Fruit fly (Drosophila melanogaster) whole organism: Measurements from ENCODE around the gene CG9902.
A peak's percentile ranks its signal among the peaks of the same experiment; 100 is the strongest.

Experiments
- CG8478 ChIP-seq: fragments of >200 bp; optimal IDR thresholded peaks from 2 replicates; lab custom pipeline; 2018; ENCODE audit warnings: inconsistent platforms
- Dll ChIP-seq: fragments of >200 bp; optimal IDR thresholded peaks from 2 replicates; lab custom pipeline; 2017
- EcR ChIP-seq, 2 experiments: fragments of >200 bp; optimal IDR thresholded peaks; 2 replicates each; lab custom pipeline; 2017; ENCODE audit warnings: missing biosample characterization in 2 of 2, missing genetic modification characterization in 2 of 2, missing genetic modification reagents in 2 of 2
- pan ChIP-seq: fragments of >200 bp; optimal IDR thresholded peaks from 2 replicates; lab custom pipeline; 2017
- psq ChIP-seq: fragments of >200 bp; optimal IDR thresholded peaks from 2 replicates; lab custom pipeline; 2017
- usp ChIP-seq: fragments of >200 bp; optimal IDR thresholded peaks from 2 replicates; lab custom pipeline; 2017; ENCODE audit warnings: missing biosample characterization, missing genetic modification characterization, mixed read lengths

CG9902 gene

DNA sequence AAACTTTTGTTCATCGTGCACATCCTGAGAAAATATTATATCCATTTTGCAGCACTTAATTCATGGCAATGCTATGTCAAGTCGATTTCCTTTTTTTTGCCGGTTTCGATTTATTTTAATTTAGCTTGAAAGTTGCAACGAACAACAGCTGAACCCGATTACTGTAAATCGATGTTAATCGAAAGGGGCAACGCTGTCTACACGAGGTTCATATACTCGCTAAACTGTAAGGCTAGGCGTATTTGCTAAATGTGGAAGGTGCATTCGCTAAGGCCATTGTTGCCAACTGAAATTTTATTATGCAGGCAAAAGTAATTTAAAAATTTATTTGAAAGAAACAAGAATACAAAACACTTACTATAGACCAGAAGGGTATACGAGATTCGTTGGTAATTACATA lies at the start of gene CG9902:
Gene CG9902 (minus strand): TSS at position 131 of the 400 bp plus-strand sequence.
- TF ChIP-seq pan (lab: Kevin White, UChicago) (no peak), psq (lab: Kevin White, UChicago) (no peak)

DNA sequence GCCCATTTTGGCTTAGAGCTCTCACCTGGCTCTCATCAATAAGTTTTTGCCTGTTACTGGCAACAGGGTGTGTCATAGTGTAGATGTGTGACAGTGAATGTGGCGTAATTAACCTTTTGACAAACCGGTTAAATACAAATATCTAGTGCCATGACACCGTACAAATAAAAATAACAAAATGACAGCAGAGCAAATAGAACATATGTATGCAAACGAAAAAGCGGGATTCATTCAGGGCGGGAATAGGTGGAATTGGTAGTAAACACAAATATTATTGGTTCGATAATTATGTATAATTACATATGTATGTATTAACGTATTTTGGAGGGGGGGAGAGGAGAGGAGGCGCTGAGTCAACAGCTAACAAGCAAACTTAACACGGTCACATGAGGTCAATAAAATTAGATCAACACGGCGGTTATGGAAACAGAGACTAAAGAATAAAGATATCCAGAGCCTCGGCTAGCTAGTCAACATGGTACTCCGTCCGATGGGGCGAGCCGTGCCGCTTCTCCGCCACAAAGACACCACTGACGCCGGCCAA lies 49.0 kb upstream of the CG9902 start:
- TF ChIP-seq CG8478 (lab: Kevin White, UChicago), result no peak
- no peak for TF ChIP-seq EcR (GFP tag; optimal IDR thresholded peaks at IDR 0.05; lab: Kevin White, UChicago)
- no peak for TF ChIP-seq psq (lab: Kevin White, UChicago)
- no peak for TF ChIP-seq Dll (lab: Kevin White, UChicago)
- TF ChIP-seq usp (GFP tag; lab: Kevin White, UChicago), result no peak
- TF ChIP-seq pan (lab: Kevin White, UChicago), result no peak

DNA sequence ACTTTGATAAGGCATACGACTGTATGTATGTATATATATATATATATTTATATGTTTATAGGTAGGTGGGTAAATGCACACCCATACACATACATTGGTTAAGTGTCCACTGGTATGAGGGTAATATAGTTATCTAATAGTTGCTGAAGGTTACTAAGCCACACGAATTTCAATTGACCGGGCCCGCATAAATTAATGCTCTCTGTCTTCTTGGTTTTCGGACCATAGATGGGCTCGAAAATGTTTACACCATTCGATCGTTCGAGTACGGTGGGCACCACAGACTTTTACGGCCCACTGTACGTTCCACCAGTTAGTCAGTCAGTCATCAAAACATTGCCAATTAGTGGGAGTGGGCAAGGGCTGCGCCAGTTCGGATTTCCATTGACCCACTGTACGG lies 48.1 kb upstream of the CG9902 start:
- TF ChIP-seq psq (lab: Kevin White, UChicago) (no peak), CG8478 (lab: Kevin White, UChicago) (no peak), pan (lab: Kevin White, UChicago) (no peak), Dll (lab: Kevin White, UChicago) (no peak), EcR (GFP tag; optimal IDR thresholded peaks at IDR 0.05; lab: Kevin White, UChicago) (no peak)

DNA sequence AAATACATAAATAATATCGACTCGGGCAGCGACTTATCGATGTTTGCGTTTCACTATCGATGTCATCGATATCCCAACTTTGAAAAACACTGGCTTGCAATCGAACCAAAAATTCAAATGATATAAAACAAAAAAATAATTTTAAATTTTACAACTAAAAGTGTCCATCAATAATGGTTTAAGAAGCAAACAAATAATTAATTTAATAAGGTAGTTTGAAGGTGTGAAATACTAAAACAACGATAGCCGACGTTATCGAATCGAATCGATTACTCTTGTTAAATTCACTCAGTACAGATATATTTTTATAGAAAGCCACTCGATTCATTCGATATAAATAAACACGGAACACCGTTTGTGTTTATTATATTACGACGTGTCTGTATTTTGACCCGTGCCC lies 46.1 kb upstream of the CG9902 start, which contains the start of the genes SMC3 and Ubc7:
Gene SMC3 (minus strand): TSS at position 22 of the 400 bp plus-strand sequence.
Gene Ubc7 (plus strand): TSS at position 260 of the 400 bp plus-strand sequence.
- no peak for TF ChIP-seq CG8478 (lab: Kevin White, UChicago)
- TF ChIP-seq EcR (GFP tag; optimal IDR thresholded peaks at IDR 0.05; lab: Kevin White, UChicago), result no peak
- TF ChIP-seq Dll (lab: Kevin White, UChicago), result no peak
- TF ChIP-seq psq (lab: Kevin White, UChicago), result no peak
- TF ChIP-seq usp (GFP tag; lab: Kevin White, UChicago), result no peak
- no peak for TF ChIP-seq pan (lab: Kevin White, UChicago)

DNA sequence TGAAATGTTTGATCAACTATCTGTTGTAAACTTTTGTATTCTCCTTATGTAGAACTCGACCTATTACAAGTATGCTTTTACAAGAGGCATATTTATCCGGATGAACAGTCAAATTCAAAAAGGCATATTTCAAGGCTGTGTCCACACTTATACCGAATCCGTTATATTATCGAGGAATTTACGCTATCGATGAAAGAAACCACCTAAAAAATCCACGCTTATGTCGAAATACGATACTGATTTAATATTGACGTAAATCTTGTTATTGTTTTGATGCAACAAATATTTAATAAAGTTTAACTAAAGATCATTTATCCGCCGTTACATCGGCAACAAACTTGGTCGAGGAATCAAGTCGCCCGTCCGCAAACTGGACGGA lies 40.3 kb upstream of the CG9902 start, which contains the start of gene CG13014:
Gene CG13014 (plus strand): TSS at position 206 of the 379 bp plus-strand sequence.
- TF ChIP-seq EcR (GFP tag; optimal IDR thresholded peaks at IDR 0.05; lab: Kevin White, UChicago), result no peak
- TF ChIP-seq usp (GFP tag; lab: Kevin White, UChicago), result no peak

DNA sequence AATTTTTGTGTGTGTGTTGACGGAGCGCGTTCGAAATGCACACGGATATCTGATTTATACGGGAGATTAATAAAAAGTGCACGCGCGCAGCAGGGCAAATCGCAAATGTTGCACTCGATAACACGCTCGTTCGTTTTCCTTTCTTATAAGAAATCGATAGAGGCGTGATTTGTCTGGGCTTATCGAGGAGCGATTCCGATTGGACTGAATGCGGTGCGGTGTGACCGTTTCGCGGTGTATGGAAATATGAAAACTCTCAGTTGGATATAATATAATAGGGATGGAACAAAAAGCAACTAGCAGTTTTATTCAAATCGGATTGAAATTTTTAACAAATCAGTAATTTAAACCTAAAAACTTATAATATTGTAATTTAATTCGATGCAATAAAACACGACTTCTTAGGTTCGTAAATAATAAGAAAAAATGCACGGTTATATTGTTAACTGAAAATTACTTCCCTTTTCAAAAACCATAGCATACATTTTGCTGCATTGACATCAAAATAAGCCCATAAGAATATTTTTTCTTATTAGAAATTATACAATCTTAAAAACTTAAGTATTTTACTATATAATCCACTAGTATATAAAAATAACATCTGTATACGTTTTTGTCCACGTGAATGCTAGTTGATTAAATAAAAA lies 39.8 kb upstream of the CG9902 start, which contains the start of gene CanA-14F:
Gene CanA-14F (minus strand): TSS at position 152 of the 647 bp plus-strand sequence.
- no peak for TF ChIP-seq pan (lab: Kevin White, UChicago)
- TF ChIP-seq EcR (GFP tag; optimal IDR thresholded peaks at IDR 0.05; lab: Kevin White, UChicago), result no peak
- no peak for TF ChIP-seq Dll (lab: Kevin White, UChicago)
- TF ChIP-seq CG8478 (lab: Kevin White, UChicago), result no peak
- no peak for TF ChIP-seq psq (lab: Kevin White, UChicago)
- no peak for TF ChIP-seq usp (GFP tag; lab: Kevin White, UChicago)

DNA sequence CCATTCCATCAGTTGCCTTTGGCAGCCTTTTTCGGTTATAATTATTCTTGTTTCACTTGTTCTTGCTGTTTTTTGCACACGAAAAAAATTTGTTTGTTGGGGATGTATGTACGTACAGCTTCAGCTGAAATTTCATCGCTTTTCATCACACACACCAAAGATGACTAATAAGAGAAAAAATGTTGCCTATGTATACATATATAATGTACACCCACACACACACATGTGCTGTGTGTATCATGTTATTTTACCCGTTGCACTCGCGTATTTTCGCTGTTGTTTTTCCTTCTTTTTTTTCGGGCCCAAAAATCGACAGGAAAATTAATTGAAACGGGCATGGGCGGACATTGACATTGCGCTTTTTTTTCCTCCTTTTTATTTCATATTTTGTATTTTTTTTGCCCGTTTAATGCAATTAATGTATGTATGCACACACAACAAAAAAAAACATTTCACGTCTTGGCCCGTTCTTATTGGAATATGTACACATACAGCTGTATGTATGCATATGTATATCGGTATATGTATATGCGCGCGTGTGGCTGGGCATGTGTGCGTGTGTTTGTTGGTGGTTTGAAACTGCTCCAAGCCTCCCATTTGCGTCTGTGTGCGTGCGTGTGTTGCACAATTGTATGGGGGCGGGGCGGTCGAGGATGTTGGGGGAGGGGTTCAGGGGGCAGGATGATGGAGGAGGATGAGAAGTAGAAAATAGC lies 39.0 kb upstream of the CG9902 start:
- TF ChIP-seq Dll (lab: Kevin White, UChicago) (no peak), CG8478 (lab: Kevin White, UChicago) (peak; percentile 65), EcR (GFP tag; optimal IDR thresholded peaks at IDR 0.05; lab: Kevin White, UChicago) (no peak), pan (lab: Kevin White, UChicago) (peak; percentile 28), psq (lab: Kevin White, UChicago) (no peak), usp (GFP tag; lab: Kevin White, UChicago) (no peak)

DNA sequence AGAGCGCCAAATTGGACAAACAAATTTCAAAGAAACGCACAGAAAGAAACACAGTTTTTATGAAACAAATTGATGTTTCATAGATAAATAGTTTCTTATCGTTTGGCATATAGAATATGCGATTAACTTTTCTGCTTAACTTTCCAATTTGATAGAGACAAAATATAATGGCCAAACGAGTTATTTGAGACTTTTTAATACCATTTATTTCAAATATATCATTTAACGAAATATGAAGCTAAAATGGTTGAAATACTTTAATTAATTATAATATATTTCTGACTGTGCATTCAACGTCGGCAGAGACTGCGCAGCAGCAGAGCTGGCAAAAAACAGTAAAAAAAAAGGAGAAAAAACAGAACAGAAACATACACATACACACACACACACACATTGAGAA lies 38.2 kb upstream of the CG9902 start:
- no peak for TF ChIP-seq usp (GFP tag; lab: Kevin White, UChicago)
- no peak for TF ChIP-seq pan (lab: Kevin White, UChicago)
- TF ChIP-seq EcR (GFP tag; optimal IDR thresholded peaks at IDR 0.05; lab: Kevin White, UChicago), result no peak
- TF ChIP-seq psq (lab: Kevin White, UChicago), result no peak
- no peak for TF ChIP-seq Dll (lab: Kevin White, UChicago)
- TF ChIP-seq CG8478 (lab: Kevin White, UChicago), result no peak

DNA sequence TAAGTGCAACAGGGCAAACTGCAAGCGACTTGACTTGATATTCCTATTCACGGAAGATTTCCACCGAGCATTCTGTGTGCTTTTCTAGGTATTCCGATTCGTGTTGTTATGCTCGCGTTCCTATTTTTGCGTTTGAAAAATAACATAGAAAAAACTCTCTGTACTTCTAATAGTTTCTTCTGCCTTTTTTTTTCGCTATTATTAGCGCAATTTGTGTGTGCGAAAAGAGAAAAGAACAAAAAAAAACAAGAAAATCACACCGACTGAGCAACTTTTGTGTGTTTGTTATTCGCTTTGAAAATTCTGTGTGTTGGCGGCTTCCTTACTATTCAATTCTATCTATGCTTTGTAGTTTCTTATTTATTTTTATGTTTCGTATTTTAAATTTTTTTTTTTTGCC lies 36.4 kb upstream of the CG9902 start:
- TF ChIP-seq pan (lab: Kevin White, UChicago) (no peak), CG8478 (lab: Kevin White, UChicago) (no peak), EcR (GFP tag; optimal IDR thresholded peaks at IDR 0.05; lab: Kevin White, UChicago) (no peak), psq (lab: Kevin White, UChicago) (no peak), usp (GFP tag; lab: Kevin White, UChicago) (no peak), Dll (lab: Kevin White, UChicago) (no peak)

DNA sequence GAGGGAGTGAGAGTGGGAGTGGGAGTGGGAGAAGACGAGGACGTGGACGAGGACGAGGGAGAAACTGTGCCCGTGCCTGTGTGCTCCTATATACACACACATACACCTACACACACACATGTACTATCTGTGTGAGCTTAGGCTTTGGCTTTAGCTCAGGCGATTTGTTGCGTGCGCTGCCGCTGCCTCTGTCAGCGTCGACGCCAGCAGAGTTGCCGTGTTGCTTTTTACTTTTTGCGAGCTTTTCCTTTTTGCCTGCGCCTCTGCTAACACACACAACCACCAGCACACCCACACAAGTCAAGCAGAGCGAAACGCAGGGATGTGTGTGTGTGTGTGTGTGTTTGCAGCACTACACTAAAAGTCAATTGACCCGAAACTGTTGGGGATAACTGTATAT lies 34.8 kb upstream of the CG9902 start:
- TF ChIP-seq Dll (lab: Kevin White, UChicago), result no peak
- no peak for TF ChIP-seq CG8478 (lab: Kevin White, UChicago)
- no peak for TF ChIP-seq usp (GFP tag; lab: Kevin White, UChicago)
- no peak for TF ChIP-seq pan (lab: Kevin White, UChicago)
- TF ChIP-seq psq (lab: Kevin White, UChicago), result no peak
- no peak for TF ChIP-seq EcR (GFP tag; optimal IDR thresholded peaks at IDR 0.05; lab: Kevin White, UChicago)

DNA sequence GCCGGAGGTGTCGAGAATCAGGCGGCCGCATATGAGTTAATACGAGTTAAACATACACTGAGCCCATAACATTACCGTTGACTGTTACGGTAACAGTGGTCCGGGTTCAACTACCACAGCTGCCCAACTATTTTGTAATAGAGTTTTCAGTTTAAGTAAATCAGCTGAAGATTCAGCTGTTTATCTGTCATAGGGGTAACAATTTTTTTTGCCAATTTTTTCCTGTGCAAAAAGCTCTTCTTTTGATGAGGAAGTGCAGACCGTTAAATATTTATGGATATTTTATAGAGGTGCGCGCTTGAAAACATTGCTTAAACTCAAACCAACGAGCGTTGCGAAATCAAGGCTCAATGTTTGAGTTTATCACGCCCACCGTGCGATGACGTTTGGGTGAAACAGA lies 34.4 kb upstream of the CG9902 start:
- TF ChIP-seq usp (GFP tag; lab: Kevin White, UChicago), result no peak
- no peak for TF ChIP-seq Dll (lab: Kevin White, UChicago)
- TF ChIP-seq CG8478 (lab: Kevin White, UChicago), result no peak
- TF ChIP-seq EcR (GFP tag; optimal IDR thresholded peaks at IDR 0.05; lab: Kevin White, UChicago), result no peak
- no peak for TF ChIP-seq psq (lab: Kevin White, UChicago)
- no peak for TF ChIP-seq pan (lab: Kevin White, UChicago)
